Fruit fly (Drosophila melanogaster) whole organism, wandering third instar larva: ENCODE results near the gene CAH8.

ENCODE experiments used
- dmrt93B ChIP-seq: fragments of 200-800 bp; sonication (Bioruptor generic); optimal IDR thresholded peaks from 2 replicates; lab custom pipeline; 2018; ENCODE audit warnings: missing biosample characterization, mild to moderate bottlenecking, missing genetic modification characterization
- pan ChIP-seq: fragments of >200 bp; optimal IDR thresholded peaks from 2 replicates; lab custom pipeline; 2017

- TF ChIP-seq dmrt93B (GFP tag; lab: Kevin White, UChicago), result no peak
- no peak for TF ChIP-seq pan (lab: Kevin White, UChicago)
These were observed 13.8 kb downstream of the CAH8 start, which contains the start of gene CG18596 for dm6 chr3R:22375674-22376073.
